Worm (Caenorhabditis elegans) whole organism, L3 larva: ENCODE measurements around the gene R148.5.
A peak's percentile ranks its signal among the peaks of the same experiment; 100 is the strongest.

Source experiments
- R02D3.7 ChIP-seq: fragments of 150-350 bp; optimal IDR thresholded peaks from 2 replicates; lab custom pipeline; 2014; ENCODE audit warnings: missing biosample characterization, missing genetic modification characterization
- ZK546.5 ChIP-seq: sonication (generic microtip); optimal IDR thresholded peaks from 2 replicates; lab custom pipeline; 2017; ENCODE audit warnings: missing biosample characterization, missing genetic modification characterization
- aly-2 ChIP-seq: fragments of 150-350 bp; optimal IDR thresholded peaks from 2 replicates; lab custom pipeline; 2014; ENCODE audit warnings: missing biosample characterization, missing genetic modification characterization
- ama-1 ChIP-seq: fragments of 150-350 bp; optimal IDR thresholded peaks from 2 replicates; lab custom pipeline; 2018
- ceh-16 ChIP-seq: sonication (generic microtip); optimal IDR thresholded peaks from 2 replicates; lab custom pipeline; 2017; ENCODE audit warnings: missing biosample characterization, missing genetic modification characterization
- ceh-28 ChIP-seq: fragments of 150-350 bp; optimal IDR thresholded peaks from 2 replicates; lab custom pipeline; 2014; ENCODE audit warnings: missing biosample characterization, missing genetic modification reagents, missing genetic modification characterization
- egl-27 ChIP-seq: sonication (generic microtip); optimal IDR thresholded peaks from 4 replicates; lab custom pipeline; 2017; ENCODE audit warnings: missing biosample characterization, missing genetic modification reagents, missing genetic modification characterization
- egl-5 ChIP-seq: fragments of 150-350 bp; optimal IDR thresholded peaks from 2 replicates; lab custom pipeline; 2017; ENCODE audit warnings: missing biosample characterization, missing genetic modification reagents, missing genetic modification characterization, inconsistent platforms
- elt-1 ChIP-seq: fragments of 150-350 bp; optimal IDR thresholded peaks from 2 replicates; lab custom pipeline; 2014; ENCODE audit warnings: missing biosample characterization, missing genetic modification characterization
- elt-3 ChIP-seq, 3 experiments: fragments of 150-350 bp in 1 of 3; sonication (generic microtip) in 2 of 3; optimal IDR thresholded peaks; 2 replicates in 2 of 3; 4 replicates in 1 of 3; lab custom pipeline; 2014 to 2017; ENCODE audit warnings: missing biosample characterization in 3 of 3, missing genetic modification characterization in 3 of 3
- fkh-10 ChIP-seq: sonication (generic microtip); optimal IDR thresholded peaks from 2 replicates; lab custom pipeline; 2017; ENCODE audit warnings: missing biosample characterization, missing genetic modification reagents, missing genetic modification characterization
- fkh-2 ChIP-seq: fragments of 150-350 bp; optimal IDR thresholded peaks from 2 replicates; lab custom pipeline; 2014; ENCODE audit warnings: missing biosample characterization, missing genetic modification reagents, missing genetic modification characterization
- fos-1 ChIP-seq: fragments of 150-350 bp; optimal IDR thresholded peaks from 2 replicates; lab custom pipeline; 2014; ENCODE audit warnings: missing biosample characterization, missing genetic modification characterization
- hmg-11 ChIP-seq: sonication (generic microtip); optimal IDR thresholded peaks from 2 replicates; lab custom pipeline; 2016; ENCODE audit warnings: missing genetic modification characterization, missing compliant biosample characterization
- lin-39 ChIP-seq: fragments of 150-350 bp; optimal IDR thresholded peaks from 2 replicates; lab custom pipeline; 2018; ENCODE audit warnings: missing biosample characterization, missing genetic modification reagents, missing genetic modification characterization
- mdl-1 ChIP-seq: fragments of 150-350 bp; optimal IDR thresholded peaks from 2 replicates; lab custom pipeline; 2014; ENCODE audit warnings: missing biosample characterization, missing genetic modification characterization
- mml-1 ChIP-seq: fragments of 150-350 bp; sonication (generic microtip); optimal IDR thresholded peaks from 3 replicates; lab custom pipeline; 2014; ENCODE audit warnings: missing biosample characterization, missing genetic modification characterization
- nfya-1 ChIP-seq: sonication (generic microtip); optimal IDR thresholded peaks from 2 replicates; lab custom pipeline; 2017; ENCODE audit warnings: missing genetic modification characterization, mild to moderate bottlenecking, missing compliant biosample characterization, antibody characterized with exemption, moderate library complexity; ENCODE audit not compliant: insufficient read depth
- nhr-11 ChIP-seq: fragments of 150-350 bp; optimal IDR thresholded peaks from 2 replicates; lab custom pipeline; 2014; ENCODE audit warnings: missing biosample characterization, missing genetic modification characterization
- nhr-237 ChIP-seq: fragments of 150-350 bp; optimal IDR thresholded peaks from 2 replicates; lab custom pipeline; 2014; ENCODE audit warnings: missing biosample characterization, missing genetic modification characterization
- nhr-25 ChIP-seq: sonication (generic microtip); optimal IDR thresholded peaks from 2 replicates; lab custom pipeline; 2017; ENCODE audit warnings: missing biosample characterization, missing genetic modification characterization
- nhr-28 ChIP-seq: fragments of 150-350 bp; optimal IDR thresholded peaks from 2 replicates; lab custom pipeline; 2014; ENCODE audit warnings: missing biosample characterization, missing genetic modification characterization
- nhr-76 ChIP-seq: fragments of 150-350 bp; sonication (generic microtip); optimal IDR thresholded peaks from 5 replicates; lab custom pipeline; 2014; ENCODE audit warnings: missing biosample characterization, missing genetic modification characterization
- nhr-77 ChIP-seq: fragments of 150-350 bp; optimal IDR thresholded peaks from 2 replicates; lab custom pipeline; 2014; ENCODE audit warnings: missing biosample characterization, missing genetic modification characterization
- sea-2 ChIP-seq: fragments of 150-350 bp; sonication (generic microtip); optimal IDR thresholded peaks from 4 replicates; lab custom pipeline; 2014; ENCODE audit warnings: missing biosample characterization, missing genetic modification reagents, missing genetic modification characterization
- skn-1 ChIP-seq: fragments of 150-350 bp; optimal IDR thresholded peaks from 2 replicates; lab custom pipeline; 2014; ENCODE audit warnings: missing biosample characterization, missing genetic modification characterization
- snpc-4 ChIP-seq: fragments of 150-350 bp; optimal IDR thresholded peaks from 2 replicates; lab custom pipeline; 2014; ENCODE audit warnings: missing biosample characterization, missing genetic modification characterization
- tbx-2 ChIP-seq: sonication (generic microtip); optimal IDR thresholded peaks from 2 replicates; lab custom pipeline; 2016; ENCODE audit warnings: mild to moderate bottlenecking, missing genetic modification characterization, missing compliant biosample characterization
- unc-39 ChIP-seq: sonication (generic microtip); optimal IDR thresholded peaks from 4 replicates; lab custom pipeline; 2017; ENCODE audit warnings: missing biosample characterization, missing genetic modification characterization
- unc-62 ChIP-seq: fragments of 150-350 bp; sonication (generic microtip); optimal IDR thresholded peaks from 4 replicates; lab custom pipeline; 2014; ENCODE audit warnings: missing biosample characterization, missing genetic modification reagents, missing genetic modification characterization
- zag-1 ChIP-seq: fragments of 150-350 bp; optimal IDR thresholded peaks from 2 replicates; lab custom pipeline; 2014; ENCODE audit warnings: missing biosample characterization, missing genetic modification characterization
- ztf-11 ChIP-seq: fragments of 150-350 bp; optimal IDR thresholded peaks from 2 replicates; lab custom pipeline; 2014; ENCODE audit warnings: missing biosample characterization, missing genetic modification characterization

Gene R148.5

DNA sequence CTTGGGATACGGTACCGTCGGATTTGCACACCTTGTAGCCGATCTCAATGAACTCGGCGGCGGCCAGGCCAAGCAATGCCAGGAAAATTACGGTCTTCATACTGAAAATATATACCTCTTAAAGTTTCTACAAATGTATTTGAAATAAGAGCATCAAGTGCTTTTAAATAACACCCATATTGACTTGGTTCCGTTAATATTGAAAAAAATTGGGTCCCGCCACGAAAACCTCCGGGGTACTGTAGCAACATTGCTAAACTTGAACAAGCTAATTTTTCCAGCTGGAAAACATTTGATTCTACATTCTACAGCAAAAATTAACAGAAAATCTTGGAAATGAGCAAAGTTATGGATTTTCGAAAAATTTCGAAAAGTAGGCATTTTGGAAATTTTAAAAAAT lies 34.0 kb downstream of the R148.5 start, which contains the start of gene heh-1:
Gene heh-1, minus strand, starts transcription at position 101 of the 400 bp plus-strand sequence.
- TF ChIP-seq unc-39 (tag; lab: Kevin White, UChicago) (no peak), fkh-2 (tag; lab: Kevin White, UChicago) (no peak), unc-62 (GFP tag; lab: Kevin White, UChicago) (no peak), skn-1 (tag; lab: Kevin White, UChicago) (no peak), elt-3 (tag; optimal IDR thresholded peaks at IDR 0.05; lab: Kevin White, UChicago) (no peak), R02D3.7 (no peak), ZK546.5 (tag; lab: Kevin White, UChicago) (no peak), nhr-28 (no peak), snpc-4 (tag; lab: Kevin White, UChicago) (no peak), nhr-11 (tag; lab: Kevin White, UChicago) (no peak), nhr-77 (no peak), hmg-11 (tag; lab: Kevin White, UChicago) (no peak), ceh-28 (tag; lab: Kevin White, UChicago) (no peak)
- TF ChIP-seq, all 47 proteins: peak for 0

DNA sequence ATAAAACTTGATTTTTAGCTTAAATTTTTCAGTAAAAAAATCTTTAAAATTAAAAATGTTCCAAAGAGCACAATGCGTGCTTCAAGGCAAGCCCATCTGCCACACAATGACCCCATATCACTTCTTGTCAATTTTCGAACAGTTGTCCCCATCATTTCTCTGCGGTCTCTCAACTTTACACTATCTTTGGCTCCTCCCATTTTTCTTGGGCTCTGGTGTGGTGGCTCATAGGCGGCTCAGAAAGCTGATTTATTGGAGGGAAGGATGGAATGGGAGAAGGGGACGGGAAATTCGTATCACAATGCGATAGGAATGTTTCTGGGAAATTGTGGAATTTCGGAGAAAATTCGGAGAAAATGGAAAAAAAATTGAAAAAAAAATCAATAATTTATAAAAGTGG lies 35.1 kb downstream of the R148.5 start:
- no peak for TF ChIP-seq nhr-11 (tag; lab: Kevin White, UChicago)
- peak; percentile 35 for TF ChIP-seq nfya-1 (tag; lab: Kevin White, UChicago)

DNA sequence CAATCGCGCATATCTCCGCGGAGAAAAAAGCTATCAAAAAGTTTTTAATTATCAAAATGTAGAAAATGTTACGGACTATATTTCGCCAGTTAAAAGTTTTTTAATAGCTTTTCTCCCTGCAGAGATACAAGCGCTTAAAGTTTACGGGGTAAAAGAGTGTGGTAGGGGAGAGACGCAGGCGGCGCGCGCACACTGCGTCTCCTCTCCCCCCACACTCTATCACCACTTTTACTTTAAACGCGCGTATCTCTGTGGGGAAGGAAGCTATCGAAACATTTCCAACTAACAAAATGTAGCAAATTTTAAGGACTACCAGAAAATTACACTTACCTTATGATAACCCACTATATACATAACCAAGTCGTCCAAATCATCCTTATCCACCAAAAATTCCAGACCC lies 38.1 kb downstream of the R148.5 start:
- TF ChIP-seq mml-1 (no peak), aly-2 (tag; lab: Kevin White, UChicago) (no peak), nhr-77 (no peak), ceh-16 (tag; lab: Kevin White, UChicago) (no peak), nfya-1 (tag; lab: Kevin White, UChicago) (no peak), fos-1 (no peak), ama-1 (no peak), tbx-2 (no peak), egl-5 (tag; lab: Kevin White, UChicago) (no peak), nhr-25 (tag; lab: Kevin White, UChicago) (no peak), nhr-28 (no peak)

DNA sequence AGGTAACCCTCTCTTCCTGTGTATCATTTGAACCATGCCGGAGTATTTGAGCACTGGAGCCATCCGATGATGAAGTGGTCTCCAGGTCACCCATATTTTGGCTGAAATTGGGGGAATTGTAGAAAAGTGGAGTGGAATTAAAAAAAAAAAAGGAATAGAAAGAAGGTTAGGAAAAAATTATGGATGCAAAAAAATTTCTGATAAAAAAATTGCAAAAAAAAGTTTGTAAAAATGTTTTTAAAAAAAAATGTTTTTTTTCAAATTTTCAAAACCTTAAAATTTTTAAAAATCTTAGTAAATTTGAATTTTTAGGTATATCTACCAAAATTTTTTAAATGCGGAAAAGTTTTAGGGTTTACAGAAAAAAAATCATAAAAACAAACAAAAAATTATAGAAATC lies 53.6 kb downstream of the R148.5 start, which contains the start of gene frm-8:
Gene frm-8, minus strand, starts transcription at position 101 of the 400 bp plus-strand sequence.
- TF ChIP-seq elt-3 (tag; optimal IDR thresholded peaks at IDR 0.05; lab: Kevin White, UChicago) (no peak), zag-1 (tag; lab: Kevin White, UChicago) (no peak), nhr-237 (tag; lab: Kevin White, UChicago) (no peak), nhr-25 (tag; lab: Kevin White, UChicago) (no peak), ama-1 (no peak), nhr-76 (tag; lab: Kevin White, UChicago) (no peak), ceh-28 (tag; lab: Kevin White, UChicago) (no peak), mml-1 (no peak), egl-27 (no peak), nhr-28 (no peak)

DNA sequence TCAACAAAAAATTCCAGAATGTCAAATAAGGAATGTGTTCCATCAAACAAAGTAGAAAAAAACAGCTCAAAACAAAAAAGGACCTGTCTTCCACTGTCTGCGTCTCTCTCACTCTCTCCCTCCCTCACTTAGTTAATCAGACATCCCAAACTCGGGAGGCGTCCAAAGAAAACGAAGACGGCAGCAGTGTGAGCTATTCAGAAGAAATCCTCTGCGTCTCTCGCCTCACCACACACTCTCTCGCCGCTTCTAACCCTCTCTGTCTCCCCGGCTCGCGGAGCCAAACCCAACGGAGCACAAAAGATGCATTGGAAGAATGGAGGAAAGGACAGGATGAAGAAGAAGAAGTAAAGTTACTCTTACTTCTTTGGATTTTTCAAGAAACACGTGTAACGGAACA lies 54.8 kb downstream of the R148.5 start:
- no peak for TF ChIP-seq ztf-11 (tag; lab: Kevin White, UChicago)
- TF ChIP-seq ceh-16 (tag; lab: Kevin White, UChicago), result no peak
- peak; percentile 10 for TF ChIP-seq lin-39
- no peak for TF ChIP-seq ama-1
- no peak for TF ChIP-seq tbx-2
- no peak for TF ChIP-seq nhr-237 (tag; lab: Kevin White, UChicago)
- TF ChIP-seq fkh-10 (GFP tag; lab: Kevin White, UChicago), result peak; percentile 39
- TF ChIP-seq unc-39 (tag; lab: Kevin White, UChicago), result no peak
- no peak for TF ChIP-seq elt-1 (tag; lab: Kevin White, UChicago)
- no peak for TF ChIP-seq snpc-4 (tag; lab: Kevin White, UChicago)
- no peak for TF ChIP-seq mdl-1 (tag; lab: Kevin White, UChicago)
- no peak for TF ChIP-seq egl-5 (tag; lab: Kevin White, UChicago)
- TF ChIP-seq sea-2 (GFP tag; lab: Kevin White, UChicago), result no peak
- no peak for TF ChIP-seq ZK546.5 (tag; lab: Kevin White, UChicago)
- TF ChIP-seq nhr-25 (tag; lab: Kevin White, UChicago), result no peak
- TF ChIP-seq nfya-1 (tag; lab: Kevin White, UChicago), result peak; percentile 71
- peak; percentile 78 for TF ChIP-seq hmg-11 (tag; lab: Kevin White, UChicago)
- no peak for TF ChIP-seq mml-1
- no peak for TF ChIP-seq nhr-28
